Worm (Caenorhabditis elegans) whole organism, late embryonic: ENCODE measurements around the gene srd-29.

Experiments
- C08G9.2 ChIP-seq: sonication (generic microtip); optimal IDR thresholded peaks from 2 replicates; lab custom pipeline; 2016; ENCODE audit warnings: mild to moderate bottlenecking, missing genetic modification characterization, moderate library complexity, missing compliant biosample characterization
- K02D7.2 ChIP-seq: sonication (generic microtip); optimal IDR thresholded peaks from 2 replicates; lab custom pipeline; 2017; ENCODE audit warnings: mild to moderate bottlenecking, missing genetic modification characterization, missing compliant biosample characterization
- ceh-14 ChIP-seq: sonication (generic microtip); optimal IDR thresholded peaks from 2 replicates; lab custom pipeline; 2016; ENCODE audit warnings: missing genotype, missing genetic modification characterization, missing compliant biosample characterization
- ceh-19 ChIP-seq: fragments of 200-800 bp; sonication (Bioruptor generic); optimal IDR thresholded peaks from 2 replicates; lab custom pipeline; 2018; ENCODE audit warnings: mild to moderate bottlenecking, missing genetic modification characterization, missing compliant biosample characterization
- ceh-24 ChIP-seq: sonication (generic microtip); optimal IDR thresholded peaks from 2 replicates; lab custom pipeline; 2016; ENCODE audit warnings: mild to moderate bottlenecking, missing genetic modification characterization, missing compliant biosample characterization
- ceh-30 ChIP-seq: fragments of 150-350 bp; optimal IDR thresholded peaks from 2 replicates; lab custom pipeline; 2014; ENCODE audit warnings: missing biosample characterization, missing genetic modification characterization
- ceh-34 ChIP-seq: sonication (generic microtip); optimal IDR thresholded peaks from 2 replicates; lab custom pipeline; 2016; ENCODE audit warnings: mild to moderate bottlenecking, missing genetic modification characterization, missing compliant biosample characterization
- ceh-6 ChIP-seq: fragments of 200-800 bp; sonication (Bioruptor generic); optimal IDR thresholded peaks from 2 replicates; lab custom pipeline; 2018; ENCODE audit warnings: mild to moderate bottlenecking, missing genetic modification characterization, missing compliant biosample characterization
- che-1 ChIP-seq: sonication (generic microtip); optimal IDR thresholded peaks from 2 replicates; lab custom pipeline; 2016; ENCODE audit warnings: mild to moderate bottlenecking, missing genetic modification characterization, missing compliant biosample characterization
- dmd-4 ChIP-seq: sonication (generic microtip); optimal IDR thresholded peaks from 2 replicates; lab custom pipeline; 2016; ENCODE audit warnings: borderline replicate concordance, missing genetic modification characterization, missing compliant biosample characterization
- ets-4 ChIP-seq: sonication (generic microtip); optimal IDR thresholded peaks from 2 replicates; lab custom pipeline; 2016; ENCODE audit warnings: missing genetic modification characterization, missing compliant biosample characterization
- hlh-13 ChIP-seq: fragments of 200-800 bp; sonication (Bioruptor generic); optimal IDR thresholded peaks from 2 replicates; lab custom pipeline; 2018; ENCODE audit warnings: mild to moderate bottlenecking, missing genetic modification characterization, missing compliant biosample characterization
- mec-3 ChIP-seq: sonication (generic microtip); optimal IDR thresholded peaks from 2 replicates; lab custom pipeline; 2016; ENCODE audit warnings: borderline replicate concordance, missing genetic modification characterization, missing compliant biosample characterization
- nhr-11 ChIP-seq: fragments of 150-350 bp; optimal IDR thresholded peaks from 2 replicates; lab custom pipeline; 2014; ENCODE audit warnings: missing biosample characterization, missing genetic modification characterization
- odd-2 ChIP-seq: sonication (generic microtip); optimal IDR thresholded peaks from 2 replicates; lab custom pipeline; 2017; ENCODE audit warnings: antibody characterized with exemption, mild to moderate bottlenecking, missing genetic modification characterization, missing compliant biosample characterization
- pax-1 ChIP-seq: fragments of 150-350 bp; optimal IDR thresholded peaks from 2 replicates; lab custom pipeline; 2014; ENCODE audit warnings: missing biosample characterization, missing genetic modification characterization
- pha-2 ChIP-seq: sonication (generic microtip); optimal IDR thresholded peaks from 2 replicates; lab custom pipeline; 2017; ENCODE audit warnings: mild to moderate bottlenecking, missing genetic modification characterization, missing compliant biosample characterization
- pha-4 ChIP-seq: fragments of 150-350 bp; optimal IDR thresholded peaks from 2 replicates; lab custom pipeline; 2018; ENCODE audit warnings: missing biosample characterization, missing genetic modification reagents, missing genetic modification characterization
- pros-1 ChIP-seq: fragments of 150-350 bp; optimal IDR thresholded peaks from 2 replicates; lab custom pipeline; 2014; ENCODE audit warnings: missing biosample characterization, missing genetic modification reagents, missing genetic modification characterization
- ref-2 ChIP-seq: sonication (generic microtip); optimal IDR thresholded peaks from 2 replicates; lab custom pipeline; 2016; ENCODE audit warnings: missing genetic modification characterization, missing compliant biosample characterization
- sdc-2 ChIP-seq: sonication (generic microtip); optimal IDR thresholded peaks from 2 replicates; lab custom pipeline; 2016; ENCODE audit warnings: missing genotype, missing genetic modification characterization, missing compliant biosample characterization
- sox-2 ChIP-seq: fragments of 200-800 bp; sonication (Bioruptor generic); IDR thresholded peaks from 2 replicates; pipeline ENCODE4 v1.3.6; 2022; ENCODE audit warnings: missing genetic modification reagents, missing genetic modification characterization, missing compliant biosample characterization
- unc-55 ChIP-seq: sonication (generic microtip); optimal IDR thresholded peaks from 2 replicates; lab custom pipeline; 2017; ENCODE audit warnings: missing biosample characterization, missing genetic modification reagents, missing genetic modification characterization

srd-29 gene

ce11 chrV:7683907-7684655, 48.5 kb downstream of the srd-29 start, which contains the start of gene sre-11:
Gene sre-11, minus strand, starts transcription at chrV:7683957.
- TF ChIP-seq nhr-11 (tag; lab: Kevin White, UChicago) (no peak), ceh-30 (no peak), pha-4 (no peak), sox-2 (GFP tag; lab: Robert Waterston, UW) (no peak), sdc-2 (tag; lab: Kevin White, UChicago) (no peak), ref-2 (tag; lab: Kevin White, UChicago) (no peak), pha-2 (tag; lab: Kevin White, UChicago) (no peak), ceh-24 (no peak), mec-3 (no peak), ceh-19 (no peak), dmd-4 (tag; lab: Kevin White, UChicago) (no peak), pros-1 (tag; lab: Kevin White, UChicago) (no peak)

ce11 chrV:7686189-7686588, 50.6 kb downstream of the srd-29 start, which contains the start of the genes nhr-94 and nhr-152:
Gene nhr-94, minus strand, starts transcription at chrV:7686335.
Gene nhr-152, plus strand, starts transcription at chrV:7686350.
- TF ChIP-seq che-1 (no peak), ceh-14 (tag; lab: Kevin White, UChicago) (no peak), ceh-6 (GFP tag; lab: Kevin White, UChicago) (no peak), ceh-34 (tag; lab: Kevin White, UChicago) (no peak), K02D7.2 (tag; lab: Kevin White, UChicago) (no peak), C08G9.2 (tag; lab: Kevin White, UChicago) (no peak), unc-55 (GFP tag; lab: Kevin White, UChicago) (no peak), pax-1 (tag; lab: Kevin White, UChicago) (no peak), ets-4 (tag; lab: Kevin White, UChicago) (no peak), odd-2 (tag; lab: Kevin White, UChicago) (no peak), hlh-13 (GFP tag; lab: Kevin White, UChicago) (no peak)
